Worm (Caenorhabditis elegans) whole organism, L4 larva: ENCODE measurements around the gene npr-28.

Experiments used
- F37D6.2 ChIP-seq: sonication (generic microtip); optimal IDR thresholded peaks from 2 replicates; lab custom pipeline; 2016; ENCODE audit warnings: mild to moderate bottlenecking, missing genetic modification characterization, missing compliant biosample characterization
- R02D3.7 ChIP-seq: fragments of 150-350 bp; sonication (generic microtip); optimal IDR thresholded peaks from 3 replicates; lab custom pipeline; 2014; ENCODE audit warnings: missing biosample characterization, missing genetic modification characterization
- Y75B8A.6 ChIP-seq: fragments of 200-800 bp; sonication (Bioruptor generic); IDR thresholded peaks from 2 replicates; pipeline ENCODE4 v1.3.6; 2022; ENCODE audit warnings: missing genetic modification reagents, missing genetic modification characterization, missing compliant biosample characterization
- ces-1 ChIP-seq: fragments of 150-350 bp; sonication (generic microtip); optimal IDR thresholded peaks from 4 replicates; lab custom pipeline; 2014; ENCODE audit warnings: missing biosample characterization, missing genetic modification reagents, missing genetic modification characterization
- egl-27 ChIP-seq: sonication (generic microtip); optimal IDR thresholded peaks from 3 replicates; lab custom pipeline; 2017; ENCODE audit warnings: missing biosample characterization, missing genetic modification reagents, missing genetic modification characterization
- pha-4 ChIP-seq, 2 experiments: fragments of 150-350 bp in 1 of 2; fragments of 200-800 bp in 1 of 2; sonication (Bioruptor generic) in 1 of 2; IDR thresholded peaks in 1 of 2; optimal IDR thresholded peaks in 1 of 2; 2 replicates each; pipeline versions ENCODE4 v1.3.6 to Lab custom; 2014 to 2022; ENCODE audit warnings: missing genetic modification characterization in 2 of 2, missing genetic modification reagents in 2 of 2, missing biosample characterization in 1 of 2, missing compliant biosample characterization in 1 of 2
- set-16 ChIP-seq: fragments of 200-800 bp; sonication (Bioruptor generic); IDR thresholded peaks from 2 replicates; pipeline ENCODE4 v1.3.6; 2022; ENCODE audit warnings: missing genetic modification reagents, missing genetic modification characterization, missing compliant biosample characterization
- skn-1 ChIP-seq: fragments of 150-350 bp; optimal IDR thresholded peaks from 2 replicates; lab custom pipeline; 2014; ENCODE audit warnings: missing biosample characterization, missing genetic modification characterization
- spr-3 ChIP-seq: fragments of 200-800 bp; sonication (Bioruptor generic); optimal IDR thresholded peaks from 2 replicates; lab custom pipeline; 2018; ENCODE audit warnings: mild to moderate bottlenecking, missing genetic modification characterization, missing compliant biosample characterization
- tra-1 ChIP-seq: fragments of 200-800 bp; sonication (Bioruptor generic); IDR thresholded peaks from 2 replicates; pipeline ENCODE4 v1.3.6; 2022; ENCODE audit warnings: missing genetic modification reagents, missing genetic modification characterization, missing compliant biosample characterization
- unc-39 ChIP-seq: sonication (generic microtip); optimal IDR thresholded peaks from 2 replicates; lab custom pipeline; 2017; ENCODE audit warnings: missing biosample characterization, missing genetic modification characterization

DNA sequence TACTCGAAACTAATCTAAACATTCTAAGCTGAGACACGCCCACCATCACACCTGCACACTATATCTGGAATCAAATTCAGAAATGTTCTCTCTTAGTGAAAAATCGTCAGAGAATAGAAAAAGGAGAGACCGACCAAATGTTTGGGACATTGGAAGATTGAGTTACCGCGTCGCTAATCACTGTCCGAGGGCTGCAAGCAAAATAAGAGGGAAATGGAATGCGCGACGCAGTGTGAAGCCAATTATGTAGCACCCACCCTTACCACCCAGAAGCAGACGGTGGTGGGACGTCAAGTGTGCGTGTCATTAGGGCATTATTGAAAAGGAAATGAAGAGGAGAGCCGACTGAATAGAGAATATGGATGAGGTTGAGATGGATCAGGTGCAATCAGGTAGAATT, 39.3 kb downstream of the npr-28 start:
- TF ChIP-seq unc-39 (tag; lab: Kevin White, UChicago) (no peak), R02D3.7 (no peak), tra-1 (GFP tag; lab: Robert Waterston, UW) (no peak), F37D6.2 (no peak), ces-1 (no peak), set-16 (no peak), Y75B8A.6 (GFP tag; lab: Robert Waterston, UW) (no peak), pha-4 (GFP tag; IDR thresholded peaks at IDR 0.05; lab: Robert Waterston, UW) (no peak), pha-4 (tag; optimal IDR thresholded peaks at IDR 0.05; lab: Kevin White, UChicago) (no peak), spr-3 (GFP tag; lab: Kevin White, UChicago) (no peak), skn-1 (tag; lab: Kevin White, UChicago) (no peak), egl-27 (no peak)
